Fruit fly (Drosophila melanogaster) whole organism, embryonic: ENCODE results near the gene CG11703.
A peak's percentile ranks its signal among the peaks of the same experiment; 100 is the strongest.

Source experiments
- Adf1 ChIP-seq: fragments of 200-800 bp; sonication (Bioruptor generic); IDR thresholded peaks from 2 replicates; pipeline ENCODE4 v1.3.6; 2022; ENCODE audit warnings: missing biosample characterization, missing genetic modification characterization
- CG1024 ChIP-seq: fragments of 200-800 bp; sonication (Bioruptor generic); IDR thresholded peaks from 2 replicates; pipeline ENCODE4 v1.3.6; 2022; ENCODE audit warnings: missing biosample characterization, missing genetic modification characterization
- CG10543 ChIP-seq: fragments of 200-800 bp; sonication (Bioruptor generic); optimal IDR thresholded peaks from 3 replicates; lab custom pipeline; 2017; ENCODE audit warnings: missing biosample characterization, mild to moderate bottlenecking, missing genetic modification characterization, moderate library complexity
- CG12071 ChIP-seq: fragments of 200-800 bp; sonication (Bioruptor generic); optimal IDR thresholded peaks from 3 replicates; lab custom pipeline; 2018; ENCODE audit warnings: missing biosample characterization, mild to moderate bottlenecking, missing genetic modification characterization
- CG12659 ChIP-seq: fragments of 200-800 bp; sonication (Bioruptor generic); optimal IDR thresholded peaks from 3 replicates; lab custom pipeline; 2017; ENCODE audit warnings: mild to moderate bottlenecking, missing biosample characterization, missing genetic modification reagents, missing genetic modification characterization
- CG13123 ChIP-seq: fragments of 200-800 bp; sonication (Bioruptor generic); optimal IDR thresholded peaks from 2 replicates; lab custom pipeline; 2016; ENCODE audit warnings: missing biosample characterization, missing genetic modification characterization
- CG2712 ChIP-seq: fragments of 200-800 bp; optimal IDR thresholded peaks from 3 replicates; lab custom pipeline; 2019; ENCODE audit warnings: missing biosample characterization, mild to moderate bottlenecking, missing genetic modification characterization, moderate library complexity
- CG31365 ChIP-seq: fragments of 200-800 bp; sonication (Bioruptor generic); optimal IDR thresholded peaks from 2 replicates; lab custom pipeline; 2018; ENCODE audit warnings: missing biosample characterization, mild to moderate bottlenecking, missing genetic modification characterization
- CG34224 ChIP-seq: fragments of 200-800 bp; sonication (Bioruptor generic); IDR thresholded peaks from 3 replicates; pipeline ENCODE4 v1.3.6; 2022; ENCODE audit warnings: missing biosample characterization, missing genetic modification characterization; ENCODE audit not compliant: partially characterized antibody
- CG43689 ChIP-seq: fragments of 200-800 bp; sonication (Bioruptor generic); IDR thresholded peaks from 2 replicates; pipeline ENCODE4 v1.3.6; 2022; ENCODE audit warnings: missing biosample characterization, missing genetic modification characterization
- CG7357 ChIP-seq: fragments of 200-800 bp; sonication (Bioruptor generic); IDR thresholded peaks from 3 replicates; pipeline ENCODE4 v1.3.6; 2022; ENCODE audit warnings: missing biosample characterization, missing genetic modification characterization
- CG8478 ChIP-seq: fragments of >200 bp; optimal IDR thresholded peaks from 2 replicates; lab custom pipeline; 2018
- E2f2 ChIP-seq: fragments of 200-800 bp; sonication (Bioruptor generic); IDR thresholded peaks from 2 replicates; pipeline ENCODE4 v1.3.6; 2022; ENCODE audit warnings: missing biosample characterization, missing genetic modification characterization
- Elba2 ChIP-seq: fragments of 200-800 bp; sonication (Bioruptor generic); optimal IDR thresholded peaks from 3 replicates; lab custom pipeline; 2016; ENCODE audit warnings: missing biosample characterization, missing genetic modification characterization
- Ets97D ChIP-seq: fragments of 200-800 bp; sonication (Bioruptor generic); optimal IDR thresholded peaks from 3 replicates; lab custom pipeline; 2016; ENCODE audit warnings: missing biosample characterization, missing genetic modification characterization
- Fer2 ChIP-seq: fragments of 200-800 bp; sonication (Bioruptor generic); optimal IDR thresholded peaks from 2 replicates; lab custom pipeline; 2018; ENCODE audit warnings: missing biosample characterization, mild to moderate bottlenecking, missing genetic modification characterization, moderate library complexity
- Gug ChIP-seq: fragments of 200-800 bp; sonication (Bioruptor generic); IDR thresholded peaks from 4 replicates; pipeline ENCODE4 v1.3.6; 2022; ENCODE audit warnings: missing biosample characterization, missing genetic modification characterization
- Hmr ChIP-seq: fragments of 200-800 bp; sonication (Bioruptor generic); optimal IDR thresholded peaks from 3 replicates; lab custom pipeline; 2017; ENCODE audit warnings: mild to moderate bottlenecking, missing biosample characterization, missing genetic modification reagents, missing genetic modification characterization
- Hr39 ChIP-seq: fragments of >200 bp; optimal IDR thresholded peaks from 2 replicates; lab custom pipeline; 2017
- PHDP ChIP-seq: fragments of 200-800 bp; sonication (Bioruptor generic); optimal IDR thresholded peaks from 3 replicates; lab custom pipeline; 2018; ENCODE audit warnings: missing biosample characterization, mild to moderate bottlenecking, missing genetic modification characterization, moderate library complexity
- Ravus ChIP-seq: fragments of 200-800 bp; sonication (Bioruptor generic); IDR thresholded peaks from 2 replicates; pipeline ENCODE4 v1.3.6; 2022; ENCODE audit warnings: missing biosample characterization, missing genetic modification characterization
- Rx ChIP-seq: fragments of 200-800 bp; sonication (Bioruptor generic); IDR thresholded peaks from 2 replicates; pipeline ENCODE4 v1.3.6; 2022; ENCODE audit warnings: missing biosample characterization, missing genetic modification characterization
- Sox102F ChIP-seq: fragments of 200-800 bp; sonication (Bioruptor generic); optimal IDR thresholded peaks from 2 replicates; lab custom pipeline; 2018; ENCODE audit warnings: missing biosample characterization, mild to moderate bottlenecking, missing genetic modification characterization, moderate library complexity
- Taf1 ChIP-seq: fragments of 200-800 bp; sonication (Bioruptor generic); IDR thresholded peaks from 2 replicates; pipeline ENCODE4 v1.3.6; 2022; ENCODE audit warnings: missing biosample characterization, missing genetic modification characterization
- Xrp1 ChIP-seq: fragments of 200-800 bp; sonication (Bioruptor generic); IDR thresholded peaks from 2 replicates; pipeline ENCODE4 v1.3.6; 2022; ENCODE audit warnings: missing biosample characterization, missing genetic modification characterization
- chinmo ChIP-seq: fragments of 200-800 bp; sonication (Bioruptor generic); IDR thresholded peaks from 4 replicates; pipeline ENCODE4 v1.3.6; 2022; ENCODE audit warnings: missing biosample characterization, missing genetic modification characterization; ENCODE audit not compliant: partially characterized antibody
- chn ChIP-seq: fragments of 200-800 bp; sonication (Bioruptor generic); optimal IDR thresholded peaks from 2 replicates; lab custom pipeline; 2016; ENCODE audit warnings: missing biosample characterization, missing genetic modification characterization
- ems ChIP-seq: fragments of 200-800 bp; sonication (Bioruptor generic); optimal IDR thresholded peaks from 3 replicates; lab custom pipeline; 2016; ENCODE audit warnings: missing biosample characterization, missing genetic modification characterization
- inv ChIP-seq: fragments of 200-800 bp; sonication (Bioruptor generic); IDR thresholded peaks from 2 replicates; pipeline ENCODE4 v1.3.6; 2022; ENCODE audit warnings: missing biosample characterization, missing genetic modification characterization; ENCODE audit not compliant: partially characterized antibody
- jigr1 ChIP-seq: fragments of 200-800 bp; sonication (Bioruptor generic); IDR thresholded peaks from 3 replicates; pipeline ENCODE4 v1.3.6; 2022; ENCODE audit warnings: missing biosample characterization, missing genetic modification characterization
- kah ChIP-seq: fragments of 200-800 bp; sonication (Bioruptor generic); optimal IDR thresholded peaks from 2 replicates; lab custom pipeline; 2018; ENCODE audit warnings: missing biosample characterization, mild to moderate bottlenecking, missing genetic modification characterization
- maf-S ChIP-seq: fragments of 200-800 bp; sonication (Bioruptor generic); optimal IDR thresholded peaks from 2 replicates; lab custom pipeline; 2016; ENCODE audit warnings: missing biosample characterization, missing genetic modification characterization
- slbo ChIP-seq: fragments of 200-800 bp; sonication (Bioruptor generic); IDR thresholded peaks from 2 replicates; pipeline ENCODE4 v1.3.6; 2022; ENCODE audit warnings: missing biosample characterization, missing genetic modification characterization
- tio ChIP-seq: fragments of 200-800 bp; sonication (Bioruptor generic); optimal IDR thresholded peaks from 2 replicates; lab custom pipeline; 2017; ENCODE audit warnings: missing biosample characterization, missing genetic modification characterization, inconsistent platforms

The CG11703 gene

DNA sequence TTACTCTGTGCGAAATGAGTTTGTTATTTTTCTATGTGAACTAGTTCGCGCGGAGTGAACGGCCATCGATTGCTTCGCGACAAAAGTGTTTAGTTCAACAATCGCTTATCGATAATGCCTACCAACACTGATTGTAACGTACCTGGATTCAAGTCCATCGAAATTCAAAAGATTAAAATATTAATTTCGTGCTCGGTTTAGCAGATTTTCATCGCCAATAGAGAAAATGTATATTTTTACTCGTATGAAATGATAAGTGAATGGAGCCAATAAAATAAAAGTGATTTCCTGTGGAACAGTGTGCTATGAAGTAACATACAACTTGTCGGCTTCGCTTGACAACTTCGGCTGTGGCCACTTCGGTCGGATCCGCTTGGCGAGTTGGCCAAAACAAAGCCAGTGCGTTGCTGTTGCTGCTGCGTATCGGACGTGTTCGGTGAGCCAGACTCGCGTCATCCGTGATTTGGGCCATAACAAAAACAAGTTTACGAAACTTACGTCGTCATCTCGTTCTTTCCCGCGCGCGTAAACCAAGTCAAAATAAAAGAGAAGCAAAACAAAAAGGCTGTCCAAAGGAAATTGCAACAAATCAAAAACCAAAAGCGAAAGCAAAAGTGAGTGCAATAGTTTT lies 47.6 kb downstream of the CG11703 start, which contains the start of the genes CG5555 and myd (continued):
- TF ChIP-seq inv (peak; percentile 49), CG13123 (no peak), CG1024 (GFP tag; lab: Robert Waterston, UW) (no peak), CG7357 (GFP tag; lab: Robert Waterston, UW) (peak; percentile 33; the same call in 1 of the 3 replicates), Xrp1 (GFP tag; lab: Robert Waterston, UW) (peak; percentile 27; the same call in 1 of the 2 replicates), CG12659 (GFP tag; lab: Kevin White, UChicago) (peak; percentile 72), CG43689 (GFP tag; lab: Robert Waterston, UW) (no peak), Adf1 (peak; percentile 54; the same call in 1 of the 2 replicates), CG31365 (tag; lab: Kevin White, UChicago) (no peak), maf-S (peak; percentile 36), PHDP (tag; lab: Kevin White, UChicago) (peak; percentile 63), CG2712 (peak; percentile 26), tio (GFP tag; lab: Kevin White, UChicago) (no peak), Rx (GFP tag; lab: Robert Waterston, UW) (no peak), Hmr (GFP tag; lab: Kevin White, UChicago) (peak; percentile 60), CG12071 (GFP tag; lab: Kevin White, UChicago) (no peak), CG34224 (peak; percentile 82), Elba2 (GFP tag; lab: Kevin White, UChicago) (no peak), Hr39 (no peak), kah (GFP tag; lab: Kevin White, UChicago) (no peak), jigr1 (GFP tag; lab: Robert Waterston, UW) (no peak), CG10543 (GFP tag; lab: Kevin White, UChicago) (peak; percentile 39), Ravus (no peak), chinmo (peak; percentile 79; the same call in 3 of the 4 replicates), Taf1 (GFP tag; lab: Robert Waterston, UW) (no peak), CG8478 (no peak), ems (no peak), Gug (GFP tag; lab: Robert Waterston, UW) (no peak), Ets97D (peak; percentile 71), Fer2 (no peak), E2f2 (GFP tag; lab: Robert Waterston, UW) (peak; percentile 86), Sox102F (GFP tag; lab: Kevin White, UChicago) (peak; percentile 46), slbo (GFP tag; lab: Robert Waterston, UW) (peak; percentile 51; the same call in 1 of the 2 replicates), chn (peak; percentile 38)
